Worm (Caenorhabditis elegans): ENCODE data around the gene K06A4.7.

- TF ChIP-seq ets-7 (tag; optimal IDR thresholded peaks at IDR 0.05) (no peak), aly-1 (tag; optimal IDR thresholded peaks at IDR 0.05) (no peak), ama-1 (optimal IDR thresholded peaks at IDR 0.05) (no peak), flt-1 (GFP tag; IDR thresholded peaks at IDR 0.05) (no peak), tra-4 (tag; optimal IDR thresholded peaks at IDR 0.05) (no peak), ceh-13 (GFP tag; optimal IDR thresholded peaks at IDR 0.05) (no peak), hnd-1 (tag; optimal IDR thresholded peaks at IDR 0.05) (no peak), B0310.2 (tag; optimal IDR thresholded peaks at IDR 0.05) (no peak), tbx-37 (GFP tag; conservative IDR thresholded peaks at IDR 0.05) (no peak), ceh-36 (tag; optimal IDR thresholded peaks at IDR 0.05) (no peak), hmg-4 (GFP tag; optimal IDR thresholded peaks at IDR 0.05) (no peak), F13C5.2 (tag; optimal IDR thresholded peaks at IDR 0.05) (no peak), sea-1 (GFP tag; conservative IDR thresholded peaks at IDR 0.05) (no peak), tbx-11 (GFP tag; IDR thresholded peaks at IDR 0.05) (no peak)
Measured at ce11 chrV:9526470-9526869, 35.2 kb upstream of the K06A4.7 start, which contains the start of gene C50F4.1.

Measured in whole organism, early embryonic.